Worm (Caenorhabditis elegans) whole organism, L2 larva: Measurements from ENCODE around the gene otpl-7.

Source experiments
- C34F6.9 ChIP-seq: fragments of 150-350 bp; optimal IDR thresholded peaks from 2 replicates; lab custom pipeline; 2014; ENCODE audit warnings: missing biosample characterization, missing genetic modification characterization
- R02D3.7 ChIP-seq: fragments of 150-350 bp; optimal IDR thresholded peaks from 2 replicates; lab custom pipeline; 2014; ENCODE audit warnings: missing biosample characterization, missing genetic modification characterization
- Y55F3AM.14 ChIP-seq: fragments of 200-800 bp; sonication (Bioruptor generic); optimal IDR thresholded peaks from 2 replicates; lab custom pipeline; 2018; ENCODE audit warnings: mild to moderate bottlenecking, missing genetic modification characterization, missing compliant biosample characterization
- ZK546.5 ChIP-seq: sonication (generic microtip); optimal IDR thresholded peaks from 2 replicates; lab custom pipeline; 2017; ENCODE audit warnings: missing biosample characterization, missing genetic modification characterization
- alr-1 ChIP-seq: fragments of 150-350 bp; optimal IDR thresholded peaks from 2 replicates; lab custom pipeline; 2014; ENCODE audit warnings: missing biosample characterization, missing genetic modification characterization
- blmp-1 ChIP-seq: sonication (generic microtip); optimal IDR thresholded peaks from 2 replicates; lab custom pipeline; 2017; ENCODE audit warnings: missing genetic modification characterization, mild to moderate bottlenecking, missing compliant biosample characterization, antibody characterized with exemption, moderate library complexity; ENCODE audit not compliant: insufficient read depth
- ceh-16 ChIP-seq: fragments of 150-350 bp; optimal IDR thresholded peaks from 2 replicates; lab custom pipeline; 2014; ENCODE audit warnings: missing biosample characterization, missing genetic modification characterization
- ceh-82 ChIP-seq: fragments of 150-350 bp; optimal IDR thresholded peaks from 2 replicates; lab custom pipeline; 2014; ENCODE audit warnings: missing biosample characterization, missing genetic modification characterization
- crh-2 ChIP-seq: sonication (generic microtip); optimal IDR thresholded peaks from 2 replicates; lab custom pipeline; 2017; ENCODE audit warnings: missing biosample characterization, missing genetic modification characterization
- egl-27 ChIP-seq: sonication (generic microtip); optimal IDR thresholded peaks from 3 replicates; lab custom pipeline; 2017; ENCODE audit warnings: missing biosample characterization, missing genetic modification reagents, missing genetic modification characterization
- elt-3 ChIP-seq: sonication (generic microtip); optimal IDR thresholded peaks from 2 replicates; lab custom pipeline; 2017; ENCODE audit warnings: missing biosample characterization, missing genetic modification characterization
- fos-1 ChIP-seq: fragments of 150-350 bp; optimal IDR thresholded peaks from 2 replicates; lab custom pipeline; 2014; ENCODE audit warnings: missing biosample characterization, missing genetic modification characterization
- gmeb-1 ChIP-seq: fragments of 150-350 bp; optimal IDR thresholded peaks from 2 replicates; lab custom pipeline; 2014; ENCODE audit warnings: missing biosample characterization, missing genetic modification characterization
- lin-39 ChIP-seq: fragments of 150-350 bp; optimal IDR thresholded peaks from 2 replicates; lab custom pipeline; 2014; ENCODE audit warnings: missing biosample characterization, missing genetic modification reagents, missing genetic modification characterization
- lsy-2 ChIP-seq, 2 experiments: fragments of 150-350 bp in 1 of 2; sonication (generic microtip) in 1 of 2; optimal IDR thresholded peaks; 2 replicates each; lab custom pipeline; 2014 to 2017; ENCODE audit warnings: missing biosample characterization in 2 of 2, missing genetic modification characterization in 2 of 2
- mab-5 ChIP-seq: fragments of 150-350 bp; optimal IDR thresholded peaks from 2 replicates; lab custom pipeline; 2014; ENCODE audit warnings: missing biosample characterization, missing genetic modification characterization
- mbf-1 ChIP-seq: sonication (generic microtip); optimal IDR thresholded peaks from 2 replicates; lab custom pipeline; 2017; ENCODE audit warnings: missing biosample characterization, missing genetic modification characterization
- mdl-1 ChIP-seq, 2 experiments: fragments of 150-350 bp in 1 of 2; sonication (generic microtip) in 1 of 2; optimal IDR thresholded peaks; 2 replicates each; lab custom pipeline; 2017; ENCODE audit warnings: missing biosample characterization in 2 of 2, missing genetic modification characterization in 2 of 2
- nhr-11 ChIP-seq: fragments of 150-350 bp; optimal IDR thresholded peaks from 2 replicates; lab custom pipeline; 2014; ENCODE audit warnings: missing biosample characterization, missing genetic modification characterization
- nhr-12 ChIP-seq: fragments of 150-350 bp; optimal IDR thresholded peaks from 2 replicates; lab custom pipeline; 2014; ENCODE audit warnings: missing biosample characterization, missing genetic modification characterization
- nhr-129 ChIP-seq: fragments of 150-350 bp; optimal IDR thresholded peaks from 2 replicates; lab custom pipeline; 2014; ENCODE audit warnings: missing biosample characterization, missing genetic modification characterization
- nhr-21 ChIP-seq: fragments of 150-350 bp; optimal IDR thresholded peaks from 2 replicates; lab custom pipeline; 2014; ENCODE audit warnings: missing biosample characterization, missing genetic modification characterization
- nhr-237 ChIP-seq: fragments of 150-350 bp; optimal IDR thresholded peaks from 2 replicates; lab custom pipeline; 2014; ENCODE audit warnings: missing biosample characterization, missing genetic modification characterization
- nhr-25 ChIP-seq: fragments of 150-350 bp; sonication (generic microtip); optimal IDR thresholded peaks from 3 replicates; lab custom pipeline; 2014; ENCODE audit warnings: missing biosample characterization, missing genetic modification characterization
- nhr-6 ChIP-seq: fragments of 150-350 bp; optimal IDR thresholded peaks from 2 replicates; lab custom pipeline; 2014; ENCODE audit warnings: missing biosample characterization, missing genetic modification characterization
- nhr-77 ChIP-seq: fragments of 150-350 bp; optimal IDR thresholded peaks from 2 replicates; lab custom pipeline; 2014; ENCODE audit warnings: missing biosample characterization, missing genetic modification characterization
- skn-1 ChIP-seq: sonication (generic microtip); optimal IDR thresholded peaks from 2 replicates; lab custom pipeline; 2017; ENCODE audit warnings: missing biosample characterization, missing genetic modification characterization
- sma-3 ChIP-seq: sonication (generic microtip); optimal IDR thresholded peaks from 2 replicates; lab custom pipeline; 2016; ENCODE audit warnings: missing genetic modification reagents, missing genetic modification characterization, missing compliant biosample characterization
- sma-9 ChIP-seq, 2 experiments: fragments of 150-350 bp in 1 of 2; sonication (generic microtip) in 1 of 2; optimal IDR thresholded peaks; 2 replicates each; lab custom pipeline; 2014 to 2016; ENCODE audit warnings: missing genetic modification characterization in 2 of 2, mild to moderate bottlenecking in 1 of 2, missing biosample characterization in 1 of 2, missing compliant biosample characterization in 1 of 2, missing genetic modification reagents in 1 of 2, moderate library complexity in 1 of 2
- snpc-4 ChIP-seq: fragments of 150-350 bp; optimal IDR thresholded peaks from 2 replicates; lab custom pipeline; 2014; ENCODE audit warnings: missing biosample characterization, missing genetic modification characterization
- unc-39 ChIP-seq: fragments of 150-350 bp; optimal IDR thresholded peaks from 2 replicates; lab custom pipeline; 2014; ENCODE audit warnings: missing biosample characterization, missing genetic modification characterization
- unc-55 ChIP-seq: fragments of 150-350 bp; sonication (generic microtip); optimal IDR thresholded peaks from 3 replicates; lab custom pipeline; 2014; ENCODE audit warnings: missing biosample characterization, missing genetic modification reagents, missing genetic modification characterization
- unc-62 ChIP-seq: fragments of 150-350 bp; optimal IDR thresholded peaks from 2 replicates; lab custom pipeline; 2014; ENCODE audit warnings: missing biosample characterization, missing genetic modification reagents, missing genetic modification characterization
- ztf-1 ChIP-seq: fragments of 200-800 bp; sonication (Bioruptor generic); conservative IDR thresholded peaks from 2 replicates; pipeline ENCODE4 v1.3.6; 2022; ENCODE audit warnings: missing genetic modification characterization, missing compliant biosample characterization
- ztf-11 ChIP-seq: sonication (generic microtip); optimal IDR thresholded peaks from 2 replicates; lab custom pipeline; 2017; ENCODE audit warnings: missing biosample characterization, missing genetic modification characterization

The otpl-7 gene

DNA sequence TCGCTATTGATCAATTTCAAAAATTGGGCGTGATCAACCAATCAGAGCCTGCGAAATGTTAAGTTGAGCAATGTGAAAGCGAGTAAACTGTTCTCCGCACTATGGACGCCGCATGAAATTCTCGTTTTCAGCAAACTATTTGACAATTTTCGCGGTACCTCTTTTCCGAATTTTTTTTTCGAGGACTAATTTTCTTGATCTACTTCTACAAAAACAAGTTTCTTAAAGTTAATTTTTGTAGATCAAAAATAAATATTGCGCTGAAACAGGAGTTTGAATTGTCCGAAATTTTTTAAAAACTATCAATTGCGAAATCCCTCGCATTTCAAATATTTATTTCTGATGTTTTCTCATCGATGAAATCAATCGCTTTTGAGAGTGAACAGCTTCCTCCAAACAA, 3.6 kb upstream of the otpl-7 start:
- TF ChIP-seq ceh-82 (tag; lab: Kevin White, UChicago), result no peak
- no peak for TF ChIP-seq nhr-129 (tag; lab: Kevin White, UChicago)
- TF ChIP-seq nhr-25 (tag; lab: Kevin White, UChicago), result no peak
- TF ChIP-seq lsy-2 (tag; optimal IDR thresholded peaks at IDR 0.05; lab: Kevin White, UChicago), result no peak
- TF ChIP-seq gmeb-1 (tag; lab: Kevin White, UChicago), result no peak
- no peak for TF ChIP-seq nhr-21 (tag; lab: Kevin White, UChicago)
- no peak for TF ChIP-seq unc-55
- no peak for TF ChIP-seq skn-1 (tag; lab: Kevin White, UChicago)
- no peak for TF ChIP-seq mab-5
- TF ChIP-seq nhr-237, result no peak
- no peak for TF ChIP-seq ztf-11 (tag; lab: Kevin White, UChicago)
- TF ChIP-seq blmp-1, result no peak
- no peak for TF ChIP-seq ZK546.5 (tag; lab: Kevin White, UChicago)
- no peak for TF ChIP-seq mdl-1 (tag; optimal IDR thresholded peaks at IDR 0.05; lab: Kevin White, UChicago)
- no peak for TF ChIP-seq R02D3.7 (tag; lab: Kevin White, UChicago)
- TF ChIP-seq nhr-12 (tag; lab: Kevin White, UChicago), result no peak
- TF ChIP-seq unc-39 (tag; lab: Kevin White, UChicago), result no peak
- TF ChIP-seq lin-39 (tag; lab: Kevin White, UChicago), result no peak
- TF ChIP-seq, all 48 proteins: peak for 0

DNA sequence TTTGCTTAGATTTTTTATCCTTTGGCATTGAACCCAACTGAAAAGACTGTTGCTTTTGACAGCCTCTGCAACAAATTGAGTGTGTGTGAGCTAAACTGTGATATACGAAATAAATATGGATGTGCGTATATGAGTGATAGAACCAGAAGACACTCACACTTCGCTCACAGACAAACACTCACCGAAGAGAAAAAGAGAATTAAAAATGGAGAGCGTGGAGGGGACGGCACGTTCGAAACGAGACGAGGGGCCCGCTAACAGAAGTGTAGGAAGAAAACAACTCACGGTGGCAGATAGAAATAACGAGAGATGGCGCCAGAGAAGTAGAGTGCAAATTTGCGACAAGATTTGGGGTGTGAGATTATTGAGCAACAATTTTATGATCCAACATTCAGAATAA, 3.0 kb upstream of the otpl-7 start:
- no peak for TF ChIP-seq mbf-1
- no peak for TF ChIP-seq ceh-16 (tag; lab: Kevin White, UChicago)
- TF ChIP-seq nhr-11, result no peak
- no peak for TF ChIP-seq Y55F3AM.14 (GFP tag; lab: Kevin White, UChicago)
- peak; percentile 19 for TF ChIP-seq fos-1
- no peak for TF ChIP-seq alr-1 (tag; lab: Kevin White, UChicago)
- TF ChIP-seq crh-2 (tag; lab: Kevin White, UChicago), result peak; percentile 20
- TF ChIP-seq ZK546.5 (tag; lab: Kevin White, UChicago), result no peak
- TF ChIP-seq nhr-12 (tag; lab: Kevin White, UChicago), result no peak
- TF ChIP-seq ceh-82 (tag; lab: Kevin White, UChicago), result no peak
- peak in 1 of 2 experiments; percentile 38 for TF ChIP-seq mdl-1 (tag; optimal IDR thresholded peaks at IDR 0.05; lab: Kevin White, UChicago)
- TF ChIP-seq elt-3 (tag; lab: Kevin White, UChicago), result no peak
- TF ChIP-seq lin-39 (tag; lab: Kevin White, UChicago), result no peak
- peak; percentile 53 for TF ChIP-seq C34F6.9 (tag; lab: Kevin White, UChicago)
- TF ChIP-seq sma-9 (GFP tag; optimal IDR thresholded peaks at IDR 0.05; lab: Kevin White, UChicago), result peak; percentile 29
- TF ChIP-seq sma-9 (tag; optimal IDR thresholded peaks at IDR 0.05; lab: Kevin White, UChicago), result no peak
- TF ChIP-seq nhr-77 (tag; lab: Kevin White, UChicago), result no peak
- TF ChIP-seq nhr-25 (tag; lab: Kevin White, UChicago), result no peak
- peak; percentile 63 for TF ChIP-seq unc-55
- no peak for TF ChIP-seq unc-62 (GFP tag; lab: Kevin White, UChicago)
- no peak for TF ChIP-seq sma-3 (GFP tag; lab: Kevin White, UChicago)
- TF ChIP-seq ztf-1 (GFP tag; lab: Robert Waterston, UW), result no peak
- TF ChIP-seq nhr-129 (tag; lab: Kevin White, UChicago), result peak; percentile 70

- TF ChIP-seq nhr-129 (tag; lab: Kevin White, UChicago), result peak; percentile 1
- peak; percentile 30 for TF ChIP-seq snpc-4 (tag; lab: Kevin White, UChicago)
- no peak for TF ChIP-seq unc-55
- peak; percentile 6 for TF ChIP-seq R02D3.7 (tag; lab: Kevin White, UChicago)
These were observed 2.4 kb upstream of the otpl-7 start, which contains the start of gene F45F2.10 for ce11 chrV:8518822-8519392. F45F2.10 (minus strand) TSS chrV:8518872.

DNA sequence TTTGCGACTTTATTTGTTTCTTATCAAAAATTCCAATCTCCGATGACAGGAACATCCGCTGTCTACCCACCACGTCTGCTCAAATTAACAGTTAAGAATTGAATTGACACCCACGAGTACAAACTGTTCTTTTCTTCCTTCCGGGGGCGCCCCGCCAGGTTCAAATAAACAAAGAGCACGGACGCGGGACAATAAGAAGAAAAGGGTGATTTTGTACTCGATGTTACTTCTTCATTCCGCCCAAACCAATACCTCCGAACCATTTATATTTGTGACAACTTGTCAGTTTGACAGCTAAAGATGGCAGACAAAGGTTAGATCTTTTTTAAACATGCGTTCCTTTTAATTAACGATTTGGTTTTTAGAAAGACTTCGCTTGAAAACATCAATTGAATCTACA, 4.5 kb downstream of the otpl-7 start, which contains the start of gene otpl-6:
Gene otpl-6 (plus strand): TSS at position 301 of the 400 bp plus-strand sequence.
- TF ChIP-seq ztf-11 (tag; lab: Kevin White, UChicago) (no peak), sma-3 (GFP tag; lab: Kevin White, UChicago) (no peak), egl-27 (tag; lab: Kevin White, UChicago) (no peak), nhr-6 (tag; lab: Kevin White, UChicago) (no peak), unc-39 (tag; lab: Kevin White, UChicago) (no peak)
